Worm (Caenorhabditis elegans) whole organism, L1 larva: ENCODE measurements around the gene srb-3.

Source experiments
- C04F5.9 ChIP-seq: sonication (generic microtip); optimal IDR thresholded peaks from 2 replicates; lab custom pipeline; 2016; ENCODE audit warnings: missing genetic modification characterization, missing compliant biosample characterization
- C34B4.2 ChIP-seq: sonication (generic microtip); optimal IDR thresholded peaks from 2 replicates; lab custom pipeline; 2017; ENCODE audit warnings: mild to moderate bottlenecking, missing genetic modification characterization, missing compliant biosample characterization
- aha-1 ChIP-seq: fragments of 150-350 bp; optimal IDR thresholded peaks from 2 replicates; lab custom pipeline; 2014; ENCODE audit warnings: missing biosample characterization, missing genetic modification characterization
- alr-1 ChIP-seq: fragments of 200-800 bp; sonication (Bioruptor generic); optimal IDR thresholded peaks from 2 replicates; lab custom pipeline; 2018; ENCODE audit warnings: borderline replicate concordance, mild to moderate bottlenecking, missing genetic modification characterization, missing compliant biosample characterization
- blmp-1 ChIP-seq: fragments of 150-350 bp; optimal IDR thresholded peaks from 2 replicates; lab custom pipeline; 2014; ENCODE audit warnings: missing biosample characterization, missing genetic modification characterization
- ceh-82 ChIP-seq, 3 experiments: fragments of 150-350 bp in 1 of 3; sonication (generic microtip) in 2 of 3; optimal IDR thresholded peaks; 2 replicates each; lab custom pipeline; 2014 to 2017; ENCODE audit warnings: missing biosample characterization in 3 of 3, missing genetic modification characterization in 3 of 3
- ces-1 ChIP-seq: fragments of 150-350 bp; optimal IDR thresholded peaks from 2 replicates; lab custom pipeline; 2014; ENCODE audit warnings: missing biosample characterization, missing genetic modification reagents, missing genetic modification characterization
- dsc-1 ChIP-seq: sonication (generic microtip); optimal IDR thresholded peaks from 2 replicates; lab custom pipeline; 2016; ENCODE audit warnings: mild to moderate bottlenecking, missing genetic modification characterization, missing compliant biosample characterization
- efl-1 ChIP-seq, 4 experiments: fragments of 150-350 bp; optimal IDR thresholded peaks in 3 of 4; peaks in 1 of 4; 1 replicate in 1 of 4; 2 replicates in 3 of 4; lab custom pipeline; 2014; ENCODE audit warnings: missing biosample characterization in 2 of 4, missing genetic modification characterization in 2 of 4, missing genetic modification reagents in 2 of 4
- elt-2 ChIP-seq: sonication (generic microtip); optimal IDR thresholded peaks from 2 replicates; lab custom pipeline; 2016; ENCODE audit warnings: missing genetic modification characterization, mild to moderate bottlenecking, inconsistent platforms, missing compliant biosample characterization, missing genetic modification reagents
- elt-3 ChIP-seq, 6 experiments: fragments of 150-350 bp in 1 of 6; sonication (generic microtip); optimal IDR thresholded peaks; 2 replicates each; lab custom pipeline; 2017 to 2018; ENCODE audit warnings: missing biosample characterization in 6 of 6, missing genetic modification characterization in 6 of 6, inconsistent platforms in 1 of 6
- fkh-4 ChIP-seq: sonication (generic microtip); optimal IDR thresholded peaks from 2 replicates; lab custom pipeline; 2016; ENCODE audit warnings: missing compliant biosample characterization, missing genetic modification characterization, borderline replicate concordance
- fkh-8 ChIP-seq: sonication (generic microtip); optimal IDR thresholded peaks from 2 replicates; lab custom pipeline; 2016; ENCODE audit warnings: mild to moderate bottlenecking, missing genetic modification characterization, missing compliant biosample characterization
- grh-1 ChIP-seq: fragments of 200-800 bp; sonication (Bioruptor generic); IDR thresholded peaks from 2 replicates; pipeline ENCODE4 v1.3.6; 2022; ENCODE audit warnings: missing genetic modification reagents, missing genetic modification characterization, missing compliant biosample characterization
- hlh-17 ChIP-seq: fragments of 200-800 bp; sonication (Bioruptor generic); optimal IDR thresholded peaks from 2 replicates; lab custom pipeline; 2018; ENCODE audit warnings: missing genetic modification characterization, mild to moderate bottlenecking, missing compliant biosample characterization, moderate library complexity, borderline replicate concordance
- hlh-4 ChIP-seq: sonication (generic microtip); optimal IDR thresholded peaks from 2 replicates; lab custom pipeline; 2016; ENCODE audit warnings: mild to moderate bottlenecking, missing genetic modification characterization, missing compliant biosample characterization
- hpl-2 ChIP-seq: fragments of 150-350 bp; optimal IDR thresholded peaks from 2 replicates; lab custom pipeline; 2014; ENCODE audit warnings: missing biosample characterization, missing genetic modification reagents, missing genetic modification characterization
- irx-1 ChIP-seq: sonication (generic microtip); optimal IDR thresholded peaks from 2 replicates; lab custom pipeline; 2016; ENCODE audit warnings: missing genetic modification characterization, missing compliant biosample characterization
- isw-1 ChIP-seq: fragments of 200-800 bp; sonication (Bioruptor generic); IDR thresholded peaks from 2 replicates; pipeline ENCODE4 v1.3.6; 2022; ENCODE audit warnings: missing genetic modification characterization, missing compliant biosample characterization
- jun-1 ChIP-seq: fragments of 150-350 bp; optimal IDR thresholded peaks from 2 replicates; lab custom pipeline; 2014; ENCODE audit warnings: missing biosample characterization, missing genetic modification reagents, missing genetic modification characterization
- lin-14 ChIP-seq: fragments of 200-800 bp; sonication (Bioruptor generic); optimal IDR thresholded peaks from 2 replicates; lab custom pipeline; 2018; ENCODE audit warnings: mild to moderate bottlenecking, missing genetic modification characterization, moderate library complexity, missing compliant biosample characterization
- lin-35 ChIP-seq, 2 experiments: fragments of 150-350 bp; optimal IDR thresholded peaks; 2 replicates each; lab custom pipeline; 2014; ENCODE audit warnings: missing biosample characterization in 2 of 2, missing genetic modification characterization in 2 of 2, missing genetic modification reagents in 2 of 2
- mef-2 ChIP-seq: fragments of 150-350 bp; optimal IDR thresholded peaks from 2 replicates; lab custom pipeline; 2014; ENCODE audit warnings: missing biosample characterization, missing genetic modification characterization
- nhr-11 ChIP-seq: fragments of 150-350 bp; optimal IDR thresholded peaks from 2 replicates; lab custom pipeline; 2014; ENCODE audit warnings: missing biosample characterization, missing genetic modification characterization
- nhr-19 ChIP-seq: fragments of 200-800 bp; sonication (Bioruptor generic); conservative IDR thresholded peaks from 2 replicates; pipeline ENCODE4 v1.3.6; 2022; ENCODE audit warnings: missing genetic modification characterization, missing compliant biosample characterization
- nhr-28 ChIP-seq: fragments of 150-350 bp; optimal IDR thresholded peaks from 2 replicates; lab custom pipeline; 2014; ENCODE audit warnings: missing biosample characterization, missing genetic modification characterization
- nhr-47 ChIP-seq: sonication (generic microtip); optimal IDR thresholded peaks from 2 replicates; lab custom pipeline; 2016; ENCODE audit warnings: mild to moderate bottlenecking, missing genetic modification characterization, moderate library complexity, missing compliant biosample characterization
- nhr-71 ChIP-seq: sonication (generic microtip); optimal IDR thresholded peaks from 2 replicates; lab custom pipeline; 2016; ENCODE audit warnings: mild to moderate bottlenecking, missing genetic modification characterization, moderate library complexity, missing compliant biosample characterization
- nhr-85 ChIP-seq: sonication (generic microtip); peaks from one replicate; lab custom pipeline; 2016; ENCODE audit warnings: missing genetic modification characterization, inconsistent platforms, missing compliant biosample characterization
- pag-3 ChIP-seq: sonication (generic microtip); optimal IDR thresholded peaks from 2 replicates; lab custom pipeline; 2017; ENCODE audit warnings: missing genetic modification characterization, mild to moderate bottlenecking, missing compliant biosample characterization, antibody characterized with exemption, borderline replicate concordance; ENCODE audit not compliant: insufficient read depth
- rnt-1 ChIP-seq: sonication (generic microtip); optimal IDR thresholded peaks from 2 replicates; lab custom pipeline; 2016; ENCODE audit warnings: mild to moderate bottlenecking, missing genetic modification characterization, moderate library complexity, missing compliant biosample characterization
- snu-23 ChIP-seq: sonication (generic microtip); optimal IDR thresholded peaks from 2 replicates; lab custom pipeline; 2016; ENCODE audit warnings: missing genetic modification characterization, missing compliant biosample characterization
- tlp-1 ChIP-seq: fragments of 150-350 bp; optimal IDR thresholded peaks from 2 replicates; lab custom pipeline; 2014; ENCODE audit warnings: missing biosample characterization, missing genetic modification characterization
- unc-130 ChIP-seq: fragments of 150-350 bp; optimal IDR thresholded peaks from 2 replicates; lab custom pipeline; 2017; ENCODE audit warnings: missing biosample characterization, missing genetic modification characterization, inconsistent platforms
- unc-86 ChIP-seq: sonication (generic microtip); optimal IDR thresholded peaks from 2 replicates; lab custom pipeline; 2016; ENCODE audit warnings: missing genetic modification characterization, missing compliant biosample characterization
- unc-98 ChIP-seq: fragments of 200-800 bp; sonication (Bioruptor generic); IDR thresholded peaks from 2 replicates; pipeline ENCODE4 v1.3.6; 2022; ENCODE audit warnings: missing genetic modification characterization, missing compliant biosample characterization
- xbp-1 ChIP-seq: sonication (generic microtip); optimal IDR thresholded peaks from 2 replicates; lab custom pipeline; 2016; ENCODE audit warnings: missing genetic modification characterization, missing compliant biosample characterization
- zag-1 ChIP-seq: fragments of 150-350 bp; optimal IDR thresholded peaks from 2 replicates; lab custom pipeline; 2014; ENCODE audit warnings: missing biosample characterization, missing genetic modification characterization
- zip-4 ChIP-seq: fragments of 200-800 bp; sonication (Bioruptor generic); optimal IDR thresholded peaks from 2 replicates; lab custom pipeline; 2018; ENCODE audit warnings: mild to moderate bottlenecking, missing genetic modification characterization, moderate library complexity, missing compliant biosample characterization
- ztf-4 ChIP-seq: fragments of 150-350 bp; optimal IDR thresholded peaks from 2 replicates; lab custom pipeline; 2014; ENCODE audit warnings: missing biosample characterization, missing genetic modification characterization

srb-3 gene

DNA sequence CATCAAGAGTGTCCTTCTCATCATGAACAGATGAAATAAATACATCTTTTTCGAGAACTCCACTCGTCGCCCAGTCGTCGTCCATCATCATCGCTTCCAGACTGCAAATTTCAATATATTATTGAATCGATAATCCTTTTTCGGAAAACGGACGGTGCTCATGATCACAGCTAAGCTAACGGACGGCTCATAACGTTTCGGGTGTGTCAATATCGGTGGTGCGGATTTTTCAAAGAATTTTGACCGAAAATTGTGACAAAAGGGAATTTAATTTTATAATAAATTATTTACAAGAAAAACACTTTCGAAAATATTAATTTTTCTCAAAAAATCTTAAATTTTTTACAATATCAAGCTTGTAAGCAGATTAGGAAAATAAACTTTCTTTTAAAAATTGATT lies 20.8 kb upstream of the srb-3 start, which contains the start of gene crh-2:
crh-2 (minus strand) TSS at position 101 of the 400 bp plus-strand sequence.
- TF ChIP-seq nhr-28 (tag; lab: Kevin White, UChicago) (no peak), jun-1 (tag; lab: Kevin White, UChicago) (no peak), efl-1 (optimal IDR thresholded peaks at IDR 0.05; lab: Kevin White, UChicago) (no peak), efl-1 (GFP tag; optimal IDR thresholded peaks at IDR 0.05 in 1 of 2; lab: Kevin White, UChicago) (no peak), blmp-1 (no peak)

DNA sequence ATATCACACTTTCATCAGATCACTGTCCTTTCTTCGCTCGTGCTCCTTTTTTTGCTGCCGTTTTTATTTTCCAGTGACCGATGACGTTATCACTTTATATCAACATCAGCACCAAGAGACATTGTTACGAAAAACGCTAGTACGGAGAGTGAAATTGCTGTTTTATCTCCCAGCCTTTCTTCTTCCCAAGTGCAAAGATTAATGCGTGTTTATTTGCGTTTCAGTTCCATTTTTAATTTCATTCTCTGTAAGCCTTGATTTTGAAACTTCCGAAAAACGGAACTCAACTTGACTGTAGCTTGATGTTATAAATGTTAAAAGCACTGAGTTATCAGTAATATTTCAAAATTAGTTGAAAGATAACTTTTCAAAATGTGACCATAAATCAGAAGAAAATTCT lies 20.2 kb upstream of the srb-3 start:
- TF ChIP-seq dsc-1 (tag; lab: Kevin White, UChicago) (no peak), C04F5.9 (tag; lab: Kevin White, UChicago) (no peak), isw-1 (GFP tag; lab: Robert Waterston, UW) (no peak), elt-2 (tag; lab: Kevin White, UChicago) (peak; percentile 88), nhr-11 (tag; lab: Kevin White, UChicago) (no peak), lin-35 (GFP tag; optimal IDR thresholded peaks at IDR 0.05; lab: Kevin White, UChicago) (no peak)

DNA sequence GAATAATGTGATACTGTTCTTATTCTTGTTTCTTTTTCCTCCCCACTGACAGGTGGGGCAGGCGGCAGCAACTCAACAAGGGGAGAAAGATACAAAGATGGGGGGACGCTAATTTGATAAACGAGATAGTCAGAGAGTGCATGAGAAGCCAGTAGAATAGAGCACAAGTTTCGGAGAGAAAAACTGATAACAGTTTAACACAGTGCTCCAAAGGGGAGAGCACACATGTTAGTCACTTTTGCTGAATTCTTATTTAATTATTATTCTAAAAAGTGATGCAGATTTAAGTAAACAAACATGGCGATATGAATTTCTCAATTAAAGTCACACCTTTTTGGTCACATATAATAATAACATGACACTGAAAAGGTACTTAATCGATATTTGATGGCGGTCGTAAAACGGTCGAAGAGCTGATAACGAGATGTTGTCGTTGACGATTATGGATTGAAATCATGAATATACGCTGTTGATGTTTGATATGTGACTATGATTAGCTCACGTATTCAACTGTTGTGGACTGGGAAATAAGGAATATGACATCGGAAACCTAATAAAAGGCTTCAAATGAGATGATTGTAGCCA lies 19.4 kb upstream of the srb-3 start:
- no peak for TF ChIP-seq unc-98 (GFP tag; lab: Robert Waterston, UW)
- TF ChIP-seq tlp-1 (tag; lab: Kevin White, UChicago): peak; percentile 44
- TF ChIP-seq nhr-19 (GFP tag; lab: Robert Waterston, UW): no peak
- no peak for TF ChIP-seq snu-23 (GFP tag; lab: Kevin White, UChicago)
- no peak for TF ChIP-seq blmp-1
- TF ChIP-seq rnt-1 (tag; lab: Kevin White, UChicago): no peak
- TF ChIP-seq grh-1: no peak
- TF ChIP-seq elt-2 (tag; lab: Kevin White, UChicago): peak; percentile 97
- TF ChIP-seq lin-14 (GFP tag; lab: Kevin White, UChicago): peak; percentile 23
- peak; percentile 36 for TF ChIP-seq nhr-71 (tag; lab: Kevin White, UChicago)
- no peak for TF ChIP-seq nhr-85 (tag; lab: Kevin White, UChicago)
- no peak for TF ChIP-seq xbp-1
- no peak for TF ChIP-seq mef-2

DNA sequence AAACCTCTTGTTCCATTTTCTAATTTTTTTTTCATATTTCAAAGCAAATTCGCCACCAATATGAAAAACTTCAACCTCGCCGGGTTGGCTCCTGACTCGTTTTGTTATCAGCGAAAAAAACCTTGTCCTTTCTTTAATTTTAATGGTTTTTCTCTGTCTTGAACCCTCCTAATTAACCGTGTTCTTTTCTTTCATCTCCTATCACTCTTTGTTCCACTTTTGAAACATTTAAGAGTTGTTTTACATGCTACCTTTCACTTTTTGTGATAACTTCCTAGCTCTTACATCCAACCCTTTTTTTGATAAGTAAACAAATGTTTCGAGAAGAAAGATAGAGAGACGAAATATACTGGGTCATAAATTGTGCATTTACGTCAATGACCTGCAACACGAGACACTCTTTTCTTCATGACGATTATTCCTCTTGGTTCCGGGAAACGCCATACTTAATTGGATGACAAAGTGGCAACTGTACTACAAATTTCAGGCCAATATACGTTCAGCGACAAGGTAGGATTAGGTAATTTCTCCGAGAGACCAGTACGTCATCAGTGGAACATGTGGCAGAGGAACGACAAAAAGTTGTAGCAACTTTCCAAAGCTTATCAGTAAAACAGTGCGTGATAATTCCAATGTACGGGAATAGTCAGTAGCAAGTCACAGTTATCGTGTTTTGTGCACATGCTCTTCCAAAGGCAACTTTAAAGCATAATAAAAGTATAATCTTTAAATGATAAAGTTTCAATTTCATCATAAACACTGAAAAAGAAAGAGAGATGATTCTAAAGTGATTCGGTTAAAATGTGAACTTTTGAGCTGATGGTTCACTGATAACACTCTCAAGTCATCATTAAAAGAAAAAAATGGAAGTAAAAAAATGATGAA lies 18.3 kb upstream of the srb-3 start:
- TF ChIP-seq fkh-8 (no peak), aha-1 (tag; lab: Kevin White, UChicago) (no peak), nhr-47 (no peak), zip-4 (GFP tag; lab: Kevin White, UChicago) (no peak), unc-130 (tag; lab: Kevin White, UChicago) (no peak), hlh-17 (GFP tag; lab: Kevin White, UChicago) (no peak), unc-86 (no peak), nhr-19 (GFP tag; lab: Robert Waterston, UW) (no peak), nhr-71 (tag; lab: Kevin White, UChicago) (peak; percentile 43), elt-2 (tag; lab: Kevin White, UChicago) (peak; percentile 98), nhr-11 (tag; lab: Kevin White, UChicago) (no peak)

DNA sequence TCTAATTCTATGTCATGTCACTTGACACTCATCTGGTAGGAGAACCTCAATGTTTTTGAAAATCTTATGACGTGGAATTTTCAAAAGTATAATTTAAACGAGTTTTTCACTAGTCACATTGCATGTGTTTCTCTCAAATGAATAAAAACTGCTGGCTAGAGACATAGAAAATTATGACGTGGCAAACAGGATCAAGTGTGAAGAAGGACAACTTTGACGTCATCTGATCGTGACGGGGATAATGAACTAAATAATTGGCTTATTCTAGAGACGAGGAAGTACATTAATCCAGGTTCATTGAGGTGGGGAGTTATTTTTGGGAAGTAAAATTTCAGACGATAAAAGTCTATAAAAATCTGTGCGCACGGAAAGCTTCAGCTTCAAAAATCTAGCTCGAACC lies 16.6 kb upstream of the srb-3 start:
- TF ChIP-seq hlh-4 (tag; lab: Kevin White, UChicago): no peak
- TF ChIP-seq ces-1 (GFP tag; lab: Kevin White, UChicago): no peak
- peak; percentile 16 for TF ChIP-seq ztf-4 (tag; lab: Kevin White, UChicago)
- TF ChIP-seq fkh-4 (tag; lab: Kevin White, UChicago): no peak
- TF ChIP-seq grh-1: no peak
- TF ChIP-seq pag-3 (tag; lab: Kevin White, UChicago): no peak
- peak; percentile 44 for TF ChIP-seq nhr-71 (tag; lab: Kevin White, UChicago)
- no peak for TF ChIP-seq jun-1 (tag; lab: Kevin White, UChicago)
- TF ChIP-seq ceh-82 (tag; optimal IDR thresholded peaks at IDR 0.05; lab: Kevin White, UChicago): no peak
- TF ChIP-seq C34B4.2 (tag; lab: Kevin White, UChicago): no peak
- no peak for TF ChIP-seq unc-130 (tag; lab: Kevin White, UChicago)
- peak; percentile 22 for TF ChIP-seq nhr-47
- TF ChIP-seq zag-1: no peak
- peak; percentile 63 for TF ChIP-seq dsc-1 (tag; lab: Kevin White, UChicago)
- TF ChIP-seq irx-1 (tag; lab: Kevin White, UChicago): no peak
- TF ChIP-seq alr-1 (tag; lab: Kevin White, UChicago): no peak
- peak; percentile 18 for TF ChIP-seq lin-14 (GFP tag; lab: Kevin White, UChicago)
- no peak for TF ChIP-seq elt-3 (tag; optimal IDR thresholded peaks at IDR 0.05; lab: Kevin White, UChicago)
- no peak for TF ChIP-seq hpl-2 (GFP tag; lab: Kevin White, UChicago)
- TF ChIP-seq nhr-11 (tag; lab: Kevin White, UChicago): no peak
- no peak for TF ChIP-seq snu-23 (GFP tag; lab: Kevin White, UChicago)
- TF ChIP-seq nhr-19 (GFP tag; lab: Robert Waterston, UW): no peak
